Worm (Caenorhabditis elegans) whole organism, late embryonic: Measurements from ENCODE around the gene sid-5.
"Not testable (repeated sequence)": the region's sequence is repeated elsewhere in the genome, so short reads cannot be mapped to it uniquely, and the experiment has no call there.

Experiments
- F13H6.1 ChIP-seq: sonication (generic microtip); optimal IDR thresholded peaks from 2 replicates; lab custom pipeline; 2016; ENCODE audit warnings: missing genetic modification characterization, missing compliant biosample characterization
- fkh-10 ChIP-seq: fragments of 150-350 bp; optimal IDR thresholded peaks from 2 replicates; lab custom pipeline; 2014; ENCODE audit warnings: missing biosample characterization, missing genetic modification reagents, missing genetic modification characterization
- nfya-1 ChIP-seq: sonication (generic microtip); optimal IDR thresholded peaks from 2 replicates; lab custom pipeline; 2017; ENCODE audit warnings: missing genetic modification characterization, mild to moderate bottlenecking, missing compliant biosample characterization, antibody characterized with exemption, moderate library complexity
- nhr-11 ChIP-seq: fragments of 150-350 bp; optimal IDR thresholded peaks from 2 replicates; lab custom pipeline; 2014; ENCODE audit warnings: missing biosample characterization, missing genetic modification characterization
- odd-2 ChIP-seq: sonication (generic microtip); optimal IDR thresholded peaks from 2 replicates; lab custom pipeline; 2017; ENCODE audit warnings: antibody characterized with exemption, mild to moderate bottlenecking, missing genetic modification characterization, missing compliant biosample characterization
- pag-3 ChIP-seq: sonication (generic microtip); optimal IDR thresholded peaks from 2 replicates; lab custom pipeline; 2016; ENCODE audit warnings: missing compliant biosample characterization, missing genetic modification characterization, borderline replicate concordance
- pat-9 ChIP-seq: fragments of 200-800 bp; sonication (Bioruptor generic); optimal IDR thresholded peaks from 2 replicates; lab custom pipeline; 2018; ENCODE audit warnings: mild to moderate bottlenecking, missing genetic modification characterization, moderate library complexity, missing compliant biosample characterization
- pha-4 ChIP-seq: fragments of 150-350 bp; optimal IDR thresholded peaks from 2 replicates; lab custom pipeline; 2018; ENCODE audit warnings: missing biosample characterization, missing genetic modification reagents, missing genetic modification characterization
- tbx-2 ChIP-seq: sonication (generic microtip); optimal IDR thresholded peaks from 2 replicates; lab custom pipeline; 2016; ENCODE audit warnings: missing genetic modification characterization, missing compliant biosample characterization
- unc-55 ChIP-seq: sonication (generic microtip); optimal IDR thresholded peaks from 2 replicates; lab custom pipeline; 2017; ENCODE audit warnings: missing biosample characterization, missing genetic modification reagents, missing genetic modification characterization
- unc-86 ChIP-seq: sonication (generic microtip); optimal IDR thresholded peaks from 2 replicates; lab custom pipeline; 2016; ENCODE audit warnings: missing genetic modification characterization, missing compliant biosample characterization

DNA sequence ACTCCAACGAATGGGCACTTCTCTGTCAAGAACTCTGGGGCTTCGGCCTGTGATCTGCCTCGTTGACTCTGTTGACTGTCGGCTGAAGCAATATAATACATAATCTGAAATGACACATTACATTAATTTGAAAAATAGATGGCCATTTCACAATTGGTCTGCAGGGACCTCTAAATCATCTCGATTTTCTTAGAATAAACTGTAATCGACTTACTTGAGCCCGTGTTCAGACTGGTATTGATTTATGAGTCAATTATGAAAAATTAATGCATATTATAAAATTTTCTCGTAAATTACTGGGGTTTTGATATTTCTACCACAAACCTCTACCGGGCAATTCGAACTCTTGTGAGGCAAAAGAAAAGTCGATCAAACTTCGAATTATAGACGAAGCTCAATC lies 35.9 kb upstream of the sid-5 start, which contains the start of gene C53B7.6:
- TF ChIP-seq F13H6.1; pat-9; unc-55 (GFP tag; lab: Kevin White, UChicago); pag-3 (tag; lab: Kevin White, UChicago); fkh-10 (GFP tag; lab: Kevin White, UChicago); nhr-11 (tag; lab: Kevin White, UChicago); odd-2; pha-4 (tag; lab: Kevin White, UChicago); unc-86 (tag; lab: Kevin White, UChicago); tbx-2 (tag; lab: Kevin White, UChicago); nfya-1 (tag; lab: Kevin White, UChicago): not testable (repeated sequence)
